Fruit fly (Drosophila melanogaster) whole organism, embryonic: ENCODE results near the gene CG9933.

Experiments
- Abd-B ChIP-seq: fragments of 200-800 bp; sonication (Bioruptor generic); optimal IDR thresholded peaks from 2 replicates; lab custom pipeline; 2018; ENCODE audit warnings: missing biosample characterization, mild to moderate bottlenecking, missing genetic modification characterization, moderate library complexity
- Awh ChIP-seq: fragments of 200-800 bp; sonication (Bioruptor generic); IDR thresholded peaks from 2 replicates; pipeline ENCODE4, ENCODE4 v1.3.6; 2022; ENCODE audit warnings: missing biosample characterization, missing genetic modification characterization
- CG10366 ChIP-seq: fragments of 200-800 bp; sonication (Bioruptor generic); IDR thresholded peaks from 2 replicates; pipeline ENCODE4 v1.3.6; 2022; ENCODE audit warnings: missing biosample characterization, missing genetic modification characterization
- CG10462 ChIP-seq: fragments of 200-800 bp; sonication (Bioruptor generic); optimal IDR thresholded peaks from 2 replicates; lab custom pipeline; 2016; ENCODE audit warnings: missing biosample characterization, missing genetic modification characterization
- CG12769 ChIP-seq: fragments of 200-800 bp; sonication (Bioruptor generic); optimal IDR thresholded peaks from 2 replicates; lab custom pipeline; 2019; ENCODE audit warnings: missing biosample characterization, mild to moderate bottlenecking, missing genetic modification characterization, moderate library complexity
- CG13894 ChIP-seq: fragments of 200-800 bp; sonication (Bioruptor generic); optimal IDR thresholded peaks from 3 replicates; lab custom pipeline; 2018; ENCODE audit warnings: missing biosample characterization, mild to moderate bottlenecking, missing genetic modification characterization, moderate library complexity
- CG14965 ChIP-seq: fragments of 200-800 bp; sonication (Bioruptor generic); optimal IDR thresholded peaks from 2 replicates; lab custom pipeline; 2016; ENCODE audit warnings: missing biosample characterization, missing genetic modification characterization, borderline replicate concordance
- CG15601 ChIP-seq: fragments of 200-800 bp; sonication (Bioruptor generic); optimal IDR thresholded peaks from 3 replicates; lab custom pipeline; 2019; ENCODE audit warnings: missing biosample characterization, mild to moderate bottlenecking, missing genetic modification characterization, moderate library complexity
- CG17186 ChIP-seq: fragments of 200-800 bp; sonication (Bioruptor generic); optimal IDR thresholded peaks from 3 replicates; lab custom pipeline; 2017; ENCODE audit warnings: missing biosample characterization, missing genetic modification reagents, missing genetic modification characterization
- CG17361 ChIP-seq: fragments of 200-800 bp; sonication (Bioruptor generic); IDR thresholded peaks from 3 replicates; pipeline ENCODE4 v1.3.6; 2022; ENCODE audit warnings: missing biosample characterization, missing genetic modification characterization
- CG17568 ChIP-seq: fragments of 200-800 bp; sonication (Bioruptor generic); optimal IDR thresholded peaks from 2 replicates; lab custom pipeline; 2018; ENCODE audit warnings: missing biosample characterization, mild to moderate bottlenecking, missing genetic modification characterization, moderate library complexity
- CG1832 ChIP-seq: fragments of 200-800 bp; sonication (Bioruptor generic); optimal IDR thresholded peaks from 2 replicates; lab custom pipeline; 2017; ENCODE audit warnings: missing biosample characterization, mild to moderate bottlenecking, missing genetic modification characterization, inconsistent platforms
- CG18476 ChIP-seq: fragments of 200-800 bp; sonication (Bioruptor generic); optimal IDR thresholded peaks from 2 replicates; lab custom pipeline; 2016; ENCODE audit warnings: missing biosample characterization, mild to moderate bottlenecking, missing genetic modification characterization
- CG2678 ChIP-seq: fragments of 200-800 bp; sonication (Bioruptor generic); optimal IDR thresholded peaks from 3 replicates; lab custom pipeline; 2019; ENCODE audit warnings: missing biosample characterization, mild to moderate bottlenecking, missing genetic modification characterization, moderate library complexity
- CG2889 ChIP-seq: fragments of 200-800 bp; sonication (Bioruptor generic); IDR thresholded peaks from 3 replicates; pipeline ENCODE4 v1.3.6; 2022; ENCODE audit warnings: missing biosample characterization, missing genetic modification characterization
- CG30403 ChIP-seq: fragments of 200-800 bp; sonication (Bioruptor generic); optimal IDR thresholded peaks from 3 replicates; lab custom pipeline; 2016; ENCODE audit warnings: missing biosample characterization, missing genetic modification characterization
- CG32772 ChIP-seq: fragments of 200-800 bp; sonication (Bioruptor generic); IDR thresholded peaks from 2 replicates; pipeline ENCODE4 v1.3.6; 2022; ENCODE audit warnings: missing biosample characterization, missing genetic modification characterization
- CG34422 ChIP-seq: fragments of 200-800 bp; sonication (Bioruptor generic); IDR thresholded peaks from 3 replicates; pipeline ENCODE4 v1.3.6; 2022; ENCODE audit warnings: missing biosample characterization, missing genetic modification characterization
- CG6765 ChIP-seq: fragments of 200-800 bp; sonication (Bioruptor generic); optimal IDR thresholded peaks from 3 replicates; lab custom pipeline; 2017; ENCODE audit warnings: missing biosample characterization, mild to moderate bottlenecking, missing genetic modification characterization
- CG8281 ChIP-seq: fragments of 200-800 bp; sonication (Bioruptor generic); optimal IDR thresholded peaks from 2 replicates; lab custom pipeline; 2018; ENCODE audit warnings: missing biosample characterization, mild to moderate bottlenecking, missing genetic modification characterization, moderate library complexity
- CG8388 ChIP-seq: fragments of 200-800 bp; sonication (Bioruptor generic); optimal IDR thresholded peaks from 2 replicates; lab custom pipeline; 2019; ENCODE audit warnings: missing biosample characterization, mild to moderate bottlenecking, missing genetic modification characterization, moderate library complexity
- CG8478 ChIP-seq: fragments of >200 bp; optimal IDR thresholded peaks from 2 replicates; lab custom pipeline; 2018
- CG8944 ChIP-seq: fragments of 200-800 bp; sonication (Bioruptor generic); optimal IDR thresholded peaks from 3 replicates; lab custom pipeline; 2016; ENCODE audit warnings: missing biosample characterization, missing genetic modification characterization
- CG9727 ChIP-seq: fragments of 200-800 bp; sonication (Bioruptor generic); optimal IDR thresholded peaks from 3 replicates; lab custom pipeline; 2017; ENCODE audit warnings: missing biosample characterization, mild to moderate bottlenecking, missing genetic modification characterization
- CHES-1-like ChIP-seq: fragments of 200-800 bp; sonication (Bioruptor generic); optimal IDR thresholded peaks from 2 replicates; lab custom pipeline; 2016; ENCODE audit warnings: missing biosample characterization, missing genetic modification characterization
- D19A ChIP-seq: fragments of 200-800 bp; optimal IDR thresholded peaks from 3 replicates; lab custom pipeline; 2019; ENCODE audit warnings: missing biosample characterization, mild to moderate bottlenecking, missing genetic modification characterization, moderate library complexity
- Dek ChIP-seq: fragments of 200-800 bp; sonication (Bioruptor generic); optimal IDR thresholded peaks from 3 replicates; lab custom pipeline; 2019; ENCODE audit warnings: missing biosample characterization, mild to moderate bottlenecking, missing genetic modification characterization, moderate library complexity
- Gug ChIP-seq: fragments of 200-800 bp; sonication (Bioruptor generic); IDR thresholded peaks from 4 replicates; pipeline ENCODE4 v1.3.6; 2022; ENCODE audit warnings: missing biosample characterization, missing genetic modification characterization
- H15 ChIP-seq: fragments of 200-800 bp; sonication (Bioruptor generic); IDR thresholded peaks from 3 replicates; pipeline ENCODE4 v1.3.6; 2022; ENCODE audit warnings: missing biosample characterization, missing genetic modification characterization
- Lhr ChIP-seq: fragments of 200-800 bp; sonication (Bioruptor generic); optimal IDR thresholded peaks from 3 replicates; lab custom pipeline; 2017; ENCODE audit warnings: mild to moderate bottlenecking, missing biosample characterization, missing genetic modification reagents, missing genetic modification characterization
- YL-1 ChIP-seq: fragments of 200-800 bp; sonication (Bioruptor generic); optimal IDR thresholded peaks from 3 replicates; lab custom pipeline; 2017; ENCODE audit warnings: missing biosample characterization, mild to moderate bottlenecking, missing genetic modification characterization
- abd-A ChIP-seq: fragments of 200-800 bp; sonication (Bioruptor generic); optimal IDR thresholded peaks from 3 replicates; lab custom pipeline; 2019; ENCODE audit warnings: missing biosample characterization, mild to moderate bottlenecking, missing genetic modification characterization, moderate library complexity
- ash1 ChIP-seq: fragments of 200-800 bp; sonication (Bioruptor generic); optimal IDR thresholded peaks from 2 replicates; lab custom pipeline; 2018; ENCODE audit warnings: missing biosample characterization, mild to moderate bottlenecking, missing genetic modification characterization
- chif ChIP-seq, 2 experiments: fragments of 200-800 bp; sonication (Bioruptor generic); optimal IDR thresholded peaks; 3 replicates each; lab custom pipeline; 2016; ENCODE audit warnings: missing biosample characterization in 2 of 2, missing genetic modification characterization in 2 of 2
- crc ChIP-seq: fragments of 200-800 bp; sonication (Bioruptor generic); optimal IDR thresholded peaks from 2 replicates; lab custom pipeline; 2016; ENCODE audit warnings: missing biosample characterization, missing genetic modification characterization
- fd96Cb ChIP-seq: fragments of 200-800 bp; sonication (Bioruptor generic); optimal IDR thresholded peaks from 2 replicates; lab custom pipeline; 2018; ENCODE audit warnings: missing biosample characterization, mild to moderate bottlenecking, missing genetic modification characterization, moderate library complexity
- gem ChIP-seq: fragments of 200-800 bp; sonication (Bioruptor generic); optimal IDR thresholded peaks from 2 replicates; lab custom pipeline; 2019; ENCODE audit warnings: missing biosample characterization, mild to moderate bottlenecking, missing genetic modification characterization, moderate library complexity
- hbn ChIP-seq: fragments of 200-800 bp; sonication (Bioruptor generic); IDR thresholded peaks from 2 replicates; pipeline ENCODE4 v1.3.6; 2022; ENCODE audit warnings: missing biosample characterization, missing genetic modification characterization; ENCODE audit not compliant: partially characterized antibody
- maf-S ChIP-seq: fragments of 200-800 bp; sonication (Bioruptor generic); optimal IDR thresholded peaks from 2 replicates; lab custom pipeline; 2016; ENCODE audit warnings: missing biosample characterization, missing genetic modification characterization
- mirr ChIP-seq: fragments of 200-800 bp; sonication (Bioruptor generic); optimal IDR thresholded peaks from 3 replicates; lab custom pipeline; 2018; ENCODE audit warnings: missing biosample characterization, mild to moderate bottlenecking, missing genetic modification characterization
- nerfin-2 ChIP-seq: fragments of 200-800 bp; sonication (Bioruptor generic); IDR thresholded peaks from 2 replicates; pipeline ENCODE4 v1.3.6; 2022; ENCODE audit warnings: missing biosample characterization, missing genetic modification characterization; ENCODE audit not compliant: partially characterized antibody
- nom ChIP-seq: fragments of 200-800 bp; sonication (Bioruptor generic); optimal IDR thresholded peaks from 2 replicates; lab custom pipeline; 2017; ENCODE audit warnings: missing biosample characterization, missing genetic modification characterization, mild to moderate bottlenecking, moderate library complexity, missing genetic modification reagents
- pan ChIP-seq, 4 experiments: fragments of >200 bp in 3 of 4; fragments of 200-800 bp in 1 of 4; sonication (Bioruptor generic) in 1 of 4; optimal IDR thresholded peaks in 3 of 4; IDR thresholded peaks in 1 of 4; 2 replicates each; pipeline versions ENCODE4 v1.3.6 to Lab custom; 2017 to 2022; ENCODE audit warnings: missing biosample characterization in 2 of 4, missing genetic modification characterization in 2 of 4, mixed read lengths in 1 of 4
- phol ChIP-seq: fragments of 200-800 bp; sonication (Bioruptor generic); optimal IDR thresholded peaks from 3 replicates; lab custom pipeline; 2018; ENCODE audit warnings: missing biosample characterization, mild to moderate bottlenecking, missing genetic modification characterization, moderate library complexity
- prd ChIP-seq, 3 experiments: fragments of >200 bp in 2 of 3; fragments of 200-800 bp in 1 of 3; sonication (Bioruptor generic) in 1 of 3; optimal IDR thresholded peaks in 2 of 3; IDR thresholded peaks in 1 of 3; 2 replicates in 2 of 3; 3 replicates in 1 of 3; pipeline versions ENCODE4 v1.3.6 to Lab custom; 2017 to 2022; ENCODE audit warnings: missing biosample characterization in 1 of 3, missing genetic modification characterization in 1 of 3
- shn ChIP-seq: fragments of 200-800 bp; sonication (Bioruptor generic); optimal IDR thresholded peaks from 3 replicates; lab custom pipeline; 2016; ENCODE audit warnings: missing biosample characterization, missing genetic modification characterization
- slou ChIP-seq: fragments of 200-800 bp; sonication (Bioruptor generic); optimal IDR thresholded peaks from 3 replicates; lab custom pipeline; 2016; ENCODE audit warnings: missing biosample characterization, missing genetic modification characterization
- twi ChIP-seq: fragments of 200-800 bp; optimal IDR thresholded peaks from 2 replicates; lab custom pipeline; 2019; ENCODE audit warnings: missing biosample characterization, mild to moderate bottlenecking, missing genetic modification characterization, moderate library complexity
- usp ChIP-seq: fragments of >200 bp; optimal IDR thresholded peaks from 2 replicates; lab custom pipeline; 2017; ENCODE audit warnings: missing biosample characterization, missing genetic modification characterization

CG9933 gene

DNA sequence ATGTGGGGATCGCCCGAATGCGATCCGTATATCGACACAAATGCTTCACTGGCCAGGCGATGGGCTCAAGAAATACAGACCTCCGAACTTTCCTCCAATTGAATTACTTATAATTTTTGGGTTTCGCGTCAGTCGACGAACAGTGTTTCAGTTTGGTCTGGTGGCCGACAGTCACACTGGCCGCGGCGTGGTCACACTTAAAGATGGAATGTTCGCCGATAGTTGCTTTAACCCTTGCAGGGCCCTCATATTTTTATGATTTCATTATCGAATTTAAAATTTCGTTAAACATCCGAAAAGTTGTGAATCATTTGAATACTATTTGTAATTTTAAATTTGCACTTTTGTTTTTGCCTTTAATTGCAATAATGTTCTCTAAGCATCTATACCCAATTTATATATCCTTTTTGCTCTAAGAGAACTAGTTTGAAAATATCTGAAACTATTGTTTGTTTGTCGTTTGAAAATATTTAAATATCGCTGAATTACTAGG lies 2.1 kb downstream of the CG9933 start, which contains the start of gene Ube4B (continued):
- TF ChIP-seq CG6765 (GFP tag; lab: Kevin White, UChicago) (no peak), twi (tag; lab: Kevin White, UChicago) (no peak), CG17186 (peak; percentile 67), pan (optimal IDR thresholded peaks at IDR 0.05; lab: Kevin White, UChicago) (no peak), pan (GFP tag; optimal IDR thresholded peaks at IDR 0.05 in 1 of 2, IDR thresholded peaks at IDR 0.05 in 1 of 2) (peak in 1 of 2 experiments; percentile 73), CG8281 (no peak), chif (GFP tag; optimal IDR thresholded peaks at IDR 0.05; lab: Kevin White, UChicago) (peak; percentile 23 to 59), CG13894 (tag; lab: Kevin White, UChicago) (no peak), CG15601 (no peak), D19A (no peak), abd-A (no peak), CHES-1-like (GFP tag; lab: Kevin White, UChicago) (peak; percentile 92), prd (optimal IDR thresholded peaks at IDR 0.05; lab: Kevin White, UChicago) (no peak), prd (GFP tag; IDR thresholded peaks at IDR 0.05; lab: Robert Waterston, UW) (peak; percentile 70), hbn (peak; percentile 82), Abd-B (GFP tag; lab: Kevin White, UChicago) (peak; percentile 41), CG30403 (GFP tag; lab: Kevin White, UChicago) (peak; percentile 75), CG8388 (GFP tag; lab: Kevin White, UChicago) (no peak), CG9727 (GFP tag; lab: Kevin White, UChicago) (peak; percentile 61), ash1 (GFP tag; lab: Kevin White, UChicago) (no peak), CG1832 (GFP tag; lab: Kevin White, UChicago) (no peak), crc (GFP tag; lab: Kevin White, UChicago) (peak; percentile 45), Lhr (GFP tag; lab: Kevin White, UChicago) (peak; percentile 64), YL-1 (GFP tag; lab: Kevin White, UChicago) (peak; percentile 95), CG2889 (GFP tag; lab: Robert Waterston, UW) (0 out of 3 replicates have a peak, but pooled peaks have one; percentile 30), Awh (no peak), CG10366 (GFP tag; lab: Robert Waterston, UW) (peak; percentile 44), maf-S (GFP tag; lab: Kevin White, UChicago) (peak; percentile 52), Dek (tag; lab: Kevin White, UChicago) (no peak), CG8478 (no peak), nerfin-2 (GFP tag; lab: Robert Waterston, UW) (peak; percentile 67), slou (GFP tag; lab: Kevin White, UChicago) (no peak), Gug (GFP tag; lab: Robert Waterston, UW) (peak; percentile 58; the same call in 1 of the 4 replicates), CG34422 (peak; percentile 77), gem (tag; lab: Kevin White, UChicago) (no peak), CG18476 (GFP tag; lab: Kevin White, UChicago) (no peak), CG8944 (GFP tag; lab: Kevin White, UChicago) (peak; percentile 75), nom (GFP tag; lab: Kevin White, UChicago) (no peak), CG12769 (tag; lab: Kevin White, UChicago) (no peak), fd96Cb (tag; lab: Kevin White, UChicago) (no peak), H15 (peak; percentile 44; the same call in 1 of the 3 replicates), CG14965 (no peak), shn (GFP tag; lab: Kevin White, UChicago) (peak; percentile 76), phol (tag; lab: Kevin White, UChicago) (peak; percentile 60), mirr (GFP tag; lab: Kevin White, UChicago) (no peak), CG17361 (GFP tag; lab: Robert Waterston, UW) (no peak), CG17568 (GFP tag; lab: Kevin White, UChicago) (no peak), usp (GFP tag; lab: Kevin White, UChicago) (no peak), CG10462 (GFP tag; lab: Kevin White, UChicago) (no peak), CG2678 (tag; lab: Kevin White, UChicago) (no peak), CG32772 (GFP tag; lab: Robert Waterston, UW) (peak; percentile 33; the same call in 1 of the 2 replicates)
